Fruit fly (Drosophila melanogaster): ENCODE results near the gene HIP.

Gene HIP

dm6 chrX:3832226-3832625 is 33.3 kb downstream of the HIP start (continued):
- TF ChIP-seq sisA (GFP tag; IDR thresholded peaks at IDR 0.05) (no peak), CG14014 (GFP tag; IDR thresholded peaks at IDR 0.05) (no peak), tll (GFP tag; optimal IDR thresholded peaks at IDR 0.05) (peak in 1 of 2 experiments; percentile 14), CG7987 (GFP tag; optimal IDR thresholded peaks at IDR 0.05) (no peak), CG17912 (GFP tag; optimal IDR thresholded peaks at IDR 0.05) (no peak), CG13424 (tag; optimal IDR thresholded peaks at IDR 0.05) (no peak), dysf (GFP tag; IDR thresholded peaks at IDR 0.05) (no peak), CG6689 (GFP tag; IDR thresholded peaks at IDR 0.05) (no peak), shn (GFP tag; optimal IDR thresholded peaks at IDR 0.05) (no peak), Xbp1 (GFP tag; optimal IDR thresholded peaks at IDR 0.05) (no peak), CG5953 (GFP tag; IDR thresholded peaks at IDR 0.05) (no peak), so (GFP tag; IDR thresholded peaks at IDR 0.05) (no peak), CG14441 (GFP tag; IDR thresholded peaks at IDR 0.05) (no peak), tup (GFP tag; optimal IDR thresholded peaks at IDR 0.05) (no peak), Hmx (GFP tag; optimal IDR thresholded peaks at IDR 0.05) (no peak), CG8290 (GFP tag; optimal IDR thresholded peaks at IDR 0.05) (no peak), CG8290 (tag; optimal IDR thresholded peaks at IDR 0.05) (no peak), twi (tag; optimal IDR thresholded peaks at IDR 0.05) (no peak), CG14710 (tag; optimal IDR thresholded peaks at IDR 0.05) (peak; percentile 28), Dad (GFP tag; optimal IDR thresholded peaks at IDR 0.05) (no peak), fd64A (GFP tag; optimal IDR thresholded peaks at IDR 0.05) (no peak), bcd (GFP tag; optimal IDR thresholded peaks at IDR 0.05) (no peak), chn (GFP tag; optimal IDR thresholded peaks at IDR 0.05) (no peak), Dp (GFP tag; optimal IDR thresholded peaks at IDR 0.05) (no peak), CG32767 (GFP tag; IDR thresholded peaks at IDR 0.05) (no peak), Ssrp (tag; optimal IDR thresholded peaks at IDR 0.05) (no peak), da (GFP tag; optimal IDR thresholded peaks at IDR 0.05) (no peak), CG34422 (GFP tag; IDR thresholded peaks at IDR 0.05) (no peak), sc (optimal IDR thresholded peaks at IDR 0.05) (no peak), sc (GFP tag; optimal IDR thresholded peaks at IDR 0.05) (no peak), mam (GFP tag; optimal IDR thresholded peaks at IDR 0.05) (no peak), CG16813 (GFP tag; IDR thresholded peaks at IDR 0.05; ENCODE audit: partially characterized antibody) (no peak), H2.0 (GFP tag; IDR thresholded peaks at IDR 0.05) (no peak), Adf1 (GFP tag; IDR thresholded peaks at IDR 0.05) (no peak), h (optimal IDR thresholded peaks at IDR 0.05) (no peak), Sox100B (GFP tag; optimal IDR thresholded peaks at IDR 0.05) (no peak), ac (GFP tag; optimal IDR thresholded peaks at IDR 0.05) (peak; percentile 45)

- TF ChIP-seq CG8281 (tag; optimal IDR thresholded peaks at IDR 0.05) (no peak), nom (GFP tag; optimal IDR thresholded peaks at IDR 0.05) (peak; percentile 59)
Measured at dm6 chrX:3833109-3833657, 34.2 kb downstream of the HIP start.

- TF ChIP-seq ham (GFP tag; IDR thresholded peaks at IDR 0.05) = no peak
- no peak for TF ChIP-seq CG8765 (GFP tag; IDR thresholded peaks at IDR 0.05)
- TF ChIP-seq peb (GFP tag; IDR thresholded peaks at IDR 0.05) = no peak
- TF ChIP-seq bsh (GFP tag; optimal IDR thresholded peaks at IDR 0.05) = peak in 1 of 2 experiments; percentile 41
- TF ChIP-seq pita (GFP tag; optimal IDR thresholded peaks at IDR 0.05) = peak; percentile 3
- TF ChIP-seq oc (tag; optimal IDR thresholded peaks at IDR 0.05) = peak; percentile 12
- TF ChIP-seq kni (GFP tag; optimal IDR thresholded peaks at IDR 0.05) = peak; percentile 11
- TF ChIP-seq crp (GFP tag; optimal IDR thresholded peaks at IDR 0.05) = no peak
- TF ChIP-seq Atf-2 (GFP tag; optimal IDR thresholded peaks at IDR 0.05) = no peak
- no peak for TF ChIP-seq CG6272 (GFP tag; IDR thresholded peaks at IDR 0.05)
- TF ChIP-seq al (GFP tag; IDR thresholded peaks at IDR 0.05) = no peak
- no peak for TF ChIP-seq scrt (GFP tag; optimal IDR thresholded peaks at IDR 0.05)
Measured at dm6 chrX:3834955-3835763, 36.2 kb downstream of the HIP start.
